Worm (Caenorhabditis elegans) whole organism, mixed stage, embryonic: ENCODE data around the gene btb-17.

Experiments
- blmp-1 ChIP-seq: fragments of 150-350 bp; optimal IDR thresholded peaks from 2 replicates; lab custom pipeline; 2014; ENCODE audit warnings: missing biosample characterization, missing genetic modification characterization
- ceh-43 ChIP-seq: fragments of 200-800 bp; sonication (Bioruptor generic); optimal IDR thresholded peaks from 2 replicates; lab custom pipeline; 2018; ENCODE audit warnings: mild to moderate bottlenecking, missing genetic modification characterization, moderate library complexity, missing compliant biosample characterization
- ceh-83 ChIP-seq: fragments of 200-800 bp; sonication (Bioruptor generic); optimal IDR thresholded peaks from 2 replicates; lab custom pipeline; 2018; ENCODE audit warnings: mild to moderate bottlenecking, missing genetic modification characterization, missing compliant biosample characterization
- ces-1 ChIP-seq: fragments of 150-350 bp; optimal IDR thresholded peaks from 2 replicates; lab custom pipeline; 2014; ENCODE audit warnings: missing biosample characterization, missing genetic modification reagents, missing genetic modification characterization
- drap-1 ChIP-seq: fragments of 200-800 bp; sonication (Bioruptor generic); optimal IDR thresholded peaks from 3 replicates; lab custom pipeline; 2018; ENCODE audit warnings: mild to moderate bottlenecking, missing genetic modification characterization, missing compliant biosample characterization
- elt-1 ChIP-seq: sonication (generic microtip); optimal IDR thresholded peaks from 2 replicates; lab custom pipeline; 2017; ENCODE audit warnings: missing genetic modification characterization, mild to moderate bottlenecking, missing compliant biosample characterization, antibody characterized with exemption, moderate library complexity, borderline replicate concordance; ENCODE audit not compliant: insufficient read depth
- elt-3 ChIP-seq: fragments of 150-350 bp; optimal IDR thresholded peaks from 2 replicates; lab custom pipeline; 2014; ENCODE audit warnings: missing biosample characterization, missing genetic modification characterization
- flh-1 ChIP-seq: fragments of 200-800 bp; sonication (Bioruptor generic); optimal IDR thresholded peaks from 2 replicates; lab custom pipeline; 2018; ENCODE audit warnings: mild to moderate bottlenecking, missing genetic modification characterization, moderate library complexity, missing compliant biosample characterization
- ham-2 ChIP-seq: fragments of 200-800 bp; sonication (Bioruptor generic); optimal IDR thresholded peaks from 2 replicates; lab custom pipeline; 2018; ENCODE audit warnings: mild to moderate bottlenecking, missing genetic modification characterization, missing compliant biosample characterization
- hlh-1 ChIP-seq: fragments of 150-350 bp; optimal IDR thresholded peaks from 2 replicates; lab custom pipeline; 2014; ENCODE audit warnings: missing biosample characterization, missing genetic modification reagents, missing genetic modification characterization
- lin-13 ChIP-seq: fragments of 150-350 bp; optimal IDR thresholded peaks from 2 replicates; lab custom pipeline; 2014; ENCODE audit warnings: missing biosample characterization, missing genetic modification characterization
- lsy-2 ChIP-seq: fragments of 150-350 bp; optimal IDR thresholded peaks from 2 replicates; lab custom pipeline; 2014; ENCODE audit warnings: missing biosample characterization, missing genetic modification characterization
- mep-1 ChIP-seq: fragments of 150-350 bp; optimal IDR thresholded peaks from 2 replicates; lab custom pipeline; 2017; ENCODE audit warnings: missing biosample characterization, missing genetic modification reagents, missing genetic modification characterization, inconsistent platforms
- mls-2 ChIP-seq: sonication (generic microtip); optimal IDR thresholded peaks from 2 replicates; lab custom pipeline; 2016; ENCODE audit warnings: mild to moderate bottlenecking, missing genetic modification characterization, moderate library complexity, missing compliant biosample characterization
- nhr-12 ChIP-seq: fragments of 150-350 bp; optimal IDR thresholded peaks from 2 replicates; lab custom pipeline; 2014; ENCODE audit warnings: missing biosample characterization, missing genetic modification characterization
- nhr-2 ChIP-seq: fragments of 150-350 bp; optimal IDR thresholded peaks from 2 replicates; lab custom pipeline; 2014; ENCODE audit warnings: missing biosample characterization, missing genetic modification characterization
- nhr-237 ChIP-seq: fragments of 150-350 bp; optimal IDR thresholded peaks from 2 replicates; lab custom pipeline; 2014; ENCODE audit warnings: missing biosample characterization, missing genetic modification characterization
- nhr-28 ChIP-seq: fragments of 150-350 bp; optimal IDR thresholded peaks from 2 replicates; lab custom pipeline; 2014; ENCODE audit warnings: missing biosample characterization, missing genetic modification characterization
- nhr-76 ChIP-seq: sonication (generic microtip); optimal IDR thresholded peaks from 2 replicates; lab custom pipeline; 2017; ENCODE audit warnings: missing biosample characterization, missing genetic modification characterization
- sem-2 ChIP-seq: fragments of 200-800 bp; sonication (Bioruptor generic); optimal IDR thresholded peaks from 2 replicates; lab custom pipeline; 2018; ENCODE audit warnings: mild to moderate bottlenecking, missing genetic modification characterization, missing compliant biosample characterization
- tbx-8 ChIP-seq: fragments of 200-800 bp; sonication (Bioruptor generic); optimal IDR thresholded peaks from 2 replicates; lab custom pipeline; 2018; ENCODE audit warnings: mild to moderate bottlenecking, missing genetic modification characterization, moderate library complexity, missing compliant biosample characterization
- unc-120 ChIP-seq: sonication (generic microtip); optimal IDR thresholded peaks from 2 replicates; lab custom pipeline; 2017; ENCODE audit warnings: missing genetic modification characterization, missing compliant biosample characterization; ENCODE audit not compliant: poor library complexity, severe bottlenecking
- unc-62 ChIP-seq: fragments of 150-350 bp; optimal IDR thresholded peaks from 2 replicates; lab custom pipeline; 2014; ENCODE audit warnings: missing biosample characterization, missing genetic modification reagents, missing genetic modification characterization
- zip-8 ChIP-seq: fragments of 150-350 bp; optimal IDR thresholded peaks from 2 replicates; lab custom pipeline; 2014; ENCODE audit warnings: missing biosample characterization, missing genetic modification characterization
- ztf-11 ChIP-seq: fragments of 150-350 bp; optimal IDR thresholded peaks from 2 replicates; lab custom pipeline; 2014; ENCODE audit warnings: missing biosample characterization, missing genetic modification characterization

Gene btb-17

ce11 chrII:3322257-3322656, 27.1 kb downstream of the btb-17 start, which contains the start of gene Y46D2A.1:
Gene Y46D2A.1, plus strand, starts transcription at chrII:3322557.
- no peak for TF ChIP-seq unc-120 (tag; lab: Kevin White, UChicago)
- no peak for TF ChIP-seq unc-62 (GFP tag; lab: Kevin White, UChicago)
- no peak for TF ChIP-seq ceh-83 (GFP tag; lab: Kevin White, UChicago)
- no peak for TF ChIP-seq nhr-28 (tag; lab: Kevin White, UChicago)
- TF ChIP-seq elt-1 = no peak
- no peak for TF ChIP-seq mls-2
- no peak for TF ChIP-seq ces-1 (GFP tag; lab: Kevin White, UChicago)
- TF ChIP-seq nhr-76 (tag; lab: Kevin White, UChicago) = no peak
- TF ChIP-seq zip-8 (tag; lab: Kevin White, UChicago) = no peak
- TF ChIP-seq flh-1 (GFP tag; lab: Kevin White, UChicago) = no peak
- no peak for TF ChIP-seq ztf-11
- TF ChIP-seq nhr-237 (tag; lab: Kevin White, UChicago) = no peak
- TF ChIP-seq lsy-2 (tag; lab: Kevin White, UChicago) = no peak
- TF ChIP-seq, all 35 proteins: peak for 0

- TF ChIP-seq drap-1 (GFP tag; lab: Kevin White, UChicago) (no peak), nhr-2 (tag; lab: Kevin White, UChicago) (no peak)
These were observed 28.0 kb downstream of the btb-17 start, which contains the start of gene Y46D2A.2 for ce11 chrII:3323179-3323578. Gene Y46D2A.2, minus strand, starts transcription at chrII:3323279.

ce11 chrII:3327104-3327503, 31.9 kb downstream of the btb-17 start, which contains the start of gene Y46D2A.3:
Gene Y46D2A.3, minus strand, starts transcription at chrII:3327204.
- no peak for TF ChIP-seq nhr-12 (tag; lab: Kevin White, UChicago)
- no peak for TF ChIP-seq sem-2 (GFP tag; lab: Kevin White, UChicago)
- TF ChIP-seq ham-2 = no peak

ce11 chrII:3332039-3332438, 36.8 kb downstream of the btb-17 start, which contains the start of gene irld-27:
Gene irld-27, plus strand, starts transcription at chrII:3332339.
- TF ChIP-seq ceh-83 (GFP tag; lab: Kevin White, UChicago) (no peak), elt-3 (tag; lab: Kevin White, UChicago) (no peak), tbx-8 (GFP tag; lab: Kevin White, UChicago) (no peak)

ce11 chrII:3337039-3337438, 41.8 kb downstream of the btb-17 start, which contains the start of gene F14D2.19:
Gene F14D2.19, minus strand, starts transcription at chrII:3337139.
- TF ChIP-seq flh-1 (GFP tag; lab: Kevin White, UChicago) (no peak), tbx-8 (GFP tag; lab: Kevin White, UChicago) (no peak), ces-1 (GFP tag; lab: Kevin White, UChicago) (no peak), lin-13 (no peak), unc-120 (tag; lab: Kevin White, UChicago) (no peak), hlh-1 (tag; lab: Kevin White, UChicago) (no peak)

- no peak for TF ChIP-seq hlh-1 (tag; lab: Kevin White, UChicago)
- no peak for TF ChIP-seq ztf-11
- no peak for TF ChIP-seq elt-3 (tag; lab: Kevin White, UChicago)
- TF ChIP-seq blmp-1 = no peak
- TF ChIP-seq, all 35 proteins: peak for 0
These were observed 43.4 kb downstream of the btb-17 start, which contains the start of gene F14D2.7 for ce11 chrII:3338556-3338955. Gene F14D2.7, minus strand, starts transcription at chrII:3338656.

- TF ChIP-seq lin-13 (no peak), nhr-2 (tag; lab: Kevin White, UChicago) (no peak), lsy-2 (tag; lab: Kevin White, UChicago) (no peak), elt-3 (tag; lab: Kevin White, UChicago) (no peak), ham-2 (no peak), nhr-237 (tag; lab: Kevin White, UChicago) (no peak), ceh-83 (GFP tag; lab: Kevin White, UChicago) (peak; percentile 64), blmp-1 (no peak), mep-1 (tag; lab: Kevin White, UChicago) (no peak)
These were observed 45.0 kb downstream of the btb-17 start, which contains the start of gene F14D2.5 for ce11 chrII:3340251-3340650. Gene F14D2.5, plus strand, starts transcription at chrII:3340551.

ce11 chrII:3340818-3341217, 45.6 kb downstream of the btb-17 start:
- TF ChIP-seq mls-2 = no peak
- no peak for TF ChIP-seq blmp-1
- TF ChIP-seq nhr-237 (tag; lab: Kevin White, UChicago) = no peak
- no peak for TF ChIP-seq hlh-1 (tag; lab: Kevin White, UChicago)
- no peak for TF ChIP-seq ceh-43
